Worm (Caenorhabditis elegans) whole organism, early embryonic: ENCODE results near the gene F30H5.3.

Experiments
- F13C5.2 ChIP-seq: sonication (generic microtip); optimal IDR thresholded peaks from 2 replicates; lab custom pipeline; 2017; ENCODE audit warnings: mild to moderate bottlenecking, missing genetic modification characterization, inconsistent platforms, missing compliant biosample characterization
- ama-1 ChIP-seq: fragments of 150-350 bp; optimal IDR thresholded peaks from 2 replicates; lab custom pipeline; 2014
- ceh-36 ChIP-seq: sonication (generic microtip); optimal IDR thresholded peaks from 2 replicates; lab custom pipeline; 2016; ENCODE audit warnings: missing genetic modification characterization, inconsistent platforms, missing compliant biosample characterization
- pes-1 ChIP-seq: fragments of 200-800 bp; sonication (Bioruptor generic); IDR thresholded peaks from 2 replicates; pipeline ENCODE4 v1.3.6; 2022; ENCODE audit warnings: missing genetic modification reagents, missing genetic modification characterization, missing compliant biosample characterization
- sea-1 ChIP-seq: fragments of 200-800 bp; sonication (Bioruptor generic); conservative IDR thresholded peaks from 2 replicates; pipeline ENCODE4 v1.3.6; 2022; ENCODE audit warnings: missing genetic modification characterization, missing compliant biosample characterization

ce11 chrIII:512117-512516 is at the start of gene F30H5.3:
- TF ChIP-seq sea-1 (GFP tag; lab: Robert Waterston, UW) (no peak), ama-1 (lab: Kevin White, UChicago) (no peak), pes-1 (GFP tag; lab: Robert Waterston, UW) (no peak), ceh-36 (tag; lab: Kevin White, UChicago) (no peak), F13C5.2 (tag; lab: Kevin White, UChicago) (no peak)
